Fruit fly (Drosophila melanogaster): ENCODE measurements around the gene Sema5c.

Gene Sema5c

dm6 chr3L:12049597-12050311 is 31.9 kb downstream of the Sema5c start:
- no peak for TF ChIP-seq CG9948 (tag; optimal IDR thresholded peaks at IDR 0.05)
- TF ChIP-seq EcR (GFP tag; optimal IDR thresholded peaks at IDR 0.05) = no peak
- TF ChIP-seq CG15710 (tag; optimal IDR thresholded peaks at IDR 0.05) = no peak
- TF ChIP-seq CG12605 (GFP tag; IDR thresholded peaks at IDR 0.05) = no peak
- TF ChIP-seq CG13204 (GFP tag; optimal IDR thresholded peaks at IDR 0.05) = no peak

DNA sequence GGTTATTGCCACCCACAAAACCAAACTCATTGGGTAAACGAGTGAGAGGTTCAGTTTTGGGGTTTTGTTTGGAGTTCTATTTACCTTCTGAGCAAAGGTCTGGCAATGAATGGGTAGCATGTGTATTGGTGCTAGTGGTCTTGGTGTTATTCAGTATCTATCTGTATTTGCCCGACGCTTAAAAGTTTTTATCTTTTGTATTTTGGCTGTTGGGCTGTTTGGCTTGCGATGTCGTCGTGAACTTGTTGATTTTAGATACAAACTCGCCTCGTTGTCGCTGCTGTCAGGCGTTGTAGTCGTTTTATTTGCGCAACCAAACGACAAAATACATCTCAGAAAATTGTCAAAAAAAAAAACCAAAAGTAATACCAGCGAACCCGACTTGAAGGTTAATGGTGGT is 36.2 kb downstream of the Sema5c start:
- no peak for TF ChIP-seq rn (GFP tag; IDR thresholded peaks at IDR 0.05)
- no peak for TF ChIP-seq CG13204 (GFP tag; optimal IDR thresholded peaks at IDR 0.05)
- no peak for TF ChIP-seq CG8301 (tag; optimal IDR thresholded peaks at IDR 0.05)
- TF ChIP-seq CG14655 (GFP tag; optimal IDR thresholded peaks at IDR 0.05) = no peak
- no peak for TF ChIP-seq CG15710 (tag; optimal IDR thresholded peaks at IDR 0.05)
- no peak for TF ChIP-seq CG12605 (GFP tag; IDR thresholded peaks at IDR 0.05)
- no peak for TF ChIP-seq CG10348 (GFP tag; IDR thresholded peaks at IDR 0.05)
- TF ChIP-seq Ets98B (GFP tag; IDR thresholded peaks at IDR 0.05) = no peak
- TF ChIP-seq CG34367 (tag; optimal IDR thresholded peaks at IDR 0.05) = no peak
- TF ChIP-seq CG8159 (tag; optimal IDR thresholded peaks at IDR 0.05) = no peak
- no peak for TF ChIP-seq CG32121 (GFP tag; IDR thresholded peaks at IDR 0.05)
- no peak for TF ChIP-seq gl (tag; optimal IDR thresholded peaks at IDR 0.05)
- TF ChIP-seq Pif1A (GFP tag; optimal IDR thresholded peaks at IDR 0.05) = no peak
- TF ChIP-seq fd96Ca (GFP tag; IDR thresholded peaks at IDR 0.05) = no peak
- no peak for TF ChIP-seq CG4496 (GFP tag; IDR thresholded peaks at IDR 0.05)

DNA sequence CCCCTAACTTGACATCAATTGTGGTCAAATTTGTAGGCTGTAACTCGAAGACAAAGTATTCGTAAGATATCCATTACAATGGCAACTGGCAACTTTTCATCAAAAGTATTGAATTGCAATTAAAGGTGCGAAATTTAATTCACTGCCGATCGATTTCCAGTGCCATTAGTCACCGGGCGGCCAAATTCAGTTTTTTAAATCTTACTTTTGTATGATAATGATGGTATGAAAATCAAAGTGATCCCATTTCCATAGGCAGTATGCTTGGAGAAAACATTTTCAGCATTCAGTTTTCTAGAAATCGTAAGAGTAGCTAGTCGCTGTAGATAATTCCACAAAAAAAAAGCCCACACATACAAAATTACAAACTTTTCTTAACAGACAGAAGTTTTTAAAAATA is 37.4 kb downstream of the Sema5c start, which contains the start of gene CG43638:
CG43638 (plus strand) TSS at position 301 of the 400 bp plus-strand sequence.
- TF ChIP-seq gl (tag; optimal IDR thresholded peaks at IDR 0.05) (no peak), Pif1A (GFP tag; optimal IDR thresholded peaks at IDR 0.05) (no peak), Ets98B (GFP tag; IDR thresholded peaks at IDR 0.05) (no peak), CG17806 (tag; optimal IDR thresholded peaks at IDR 0.05) (no peak), EcR (GFP tag; optimal IDR thresholded peaks at IDR 0.05) (no peak), CG15710 (tag; optimal IDR thresholded peaks at IDR 0.05) (no peak), CG13204 (GFP tag; optimal IDR thresholded peaks at IDR 0.05) (no peak), CG32121 (GFP tag; IDR thresholded peaks at IDR 0.05) (no peak), CG34367 (tag; optimal IDR thresholded peaks at IDR 0.05) (no peak), Snoo (tag; optimal IDR thresholded peaks at IDR 0.05) (no peak), CG9948 (tag; optimal IDR thresholded peaks at IDR 0.05) (no peak), D1 (tag; optimal IDR thresholded peaks at IDR 0.05) (no peak), CG10348 (GFP tag; IDR thresholded peaks at IDR 0.05) (no peak), fd96Ca (GFP tag; IDR thresholded peaks at IDR 0.05) (no peak), CG8159 (tag; optimal IDR thresholded peaks at IDR 0.05) (no peak), CG4496 (GFP tag; IDR thresholded peaks at IDR 0.05) (no peak), rn (GFP tag; IDR thresholded peaks at IDR 0.05) (no peak), Pif1B (GFP tag; optimal IDR thresholded peaks at IDR 0.05) (no peak), CG14655 (GFP tag; optimal IDR thresholded peaks at IDR 0.05) (no peak), CG8301 (tag; optimal IDR thresholded peaks at IDR 0.05) (no peak)

DNA sequence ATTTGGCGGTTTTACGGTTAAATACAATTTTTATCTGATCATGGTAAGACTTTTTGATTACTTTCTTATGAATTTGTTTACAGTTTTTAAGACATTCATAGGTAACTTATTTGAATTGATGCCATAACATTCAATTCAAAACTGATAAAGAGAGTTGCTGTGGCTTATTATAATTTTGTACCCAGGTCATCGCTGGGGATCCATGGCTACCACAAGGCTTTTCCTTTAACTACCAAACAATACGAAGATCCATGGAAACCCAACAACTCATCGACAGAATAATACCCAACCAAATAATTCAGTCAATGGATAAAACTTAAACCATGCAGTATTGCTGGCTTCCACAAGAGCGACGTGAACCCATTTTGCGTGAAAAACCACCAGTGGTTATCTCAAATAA is 39.5 kb downstream of the Sema5c start, which contains the start of gene CG6793:
CG6793 (plus strand) TSS at position 301 of the 400 bp plus-strand sequence.
- TF ChIP-seq CG8159 (tag; optimal IDR thresholded peaks at IDR 0.05) (no peak), CG13204 (GFP tag; optimal IDR thresholded peaks at IDR 0.05) (no peak), CG15710 (tag; optimal IDR thresholded peaks at IDR 0.05) (no peak), Ets98B (GFP tag; IDR thresholded peaks at IDR 0.05) (no peak), CG14655 (GFP tag; optimal IDR thresholded peaks at IDR 0.05) (no peak), CG4496 (GFP tag; IDR thresholded peaks at IDR 0.05) (no peak), CG10348 (GFP tag; IDR thresholded peaks at IDR 0.05) (no peak), CG9948 (tag; optimal IDR thresholded peaks at IDR 0.05) (no peak), D1 (tag; optimal IDR thresholded peaks at IDR 0.05) (no peak), CG8301 (tag; optimal IDR thresholded peaks at IDR 0.05) (no peak), EcR (GFP tag; optimal IDR thresholded peaks at IDR 0.05) (no peak), CG17806 (tag; optimal IDR thresholded peaks at IDR 0.05) (no peak), CG34367 (tag; optimal IDR thresholded peaks at IDR 0.05) (no peak), Pif1B (GFP tag; optimal IDR thresholded peaks at IDR 0.05) (no peak), Snoo (tag; optimal IDR thresholded peaks at IDR 0.05) (no peak), Pif1A (GFP tag; optimal IDR thresholded peaks at IDR 0.05) (no peak), rn (GFP tag; IDR thresholded peaks at IDR 0.05) (no peak)

- TF ChIP-seq CG14655 (GFP tag; optimal IDR thresholded peaks at IDR 0.05) (peak; percentile 22), CG8159 (tag; optimal IDR thresholded peaks at IDR 0.05) (peak; percentile 15), fd96Ca (GFP tag; IDR thresholded peaks at IDR 0.05) (peak; percentile 18; the same call in 1 of the 3 replicates), rn (GFP tag; IDR thresholded peaks at IDR 0.05) (no peak), CG13204 (GFP tag; optimal IDR thresholded peaks at IDR 0.05) (peak; percentile 71), EcR (GFP tag; optimal IDR thresholded peaks at IDR 0.05) (peak; percentile 96), CG32121 (GFP tag; IDR thresholded peaks at IDR 0.05) (0 out of 2 replicates have a peak, but pooled peaks have one; percentile 33), Pif1B (GFP tag; optimal IDR thresholded peaks at IDR 0.05) (no peak), Pif1A (GFP tag; optimal IDR thresholded peaks at IDR 0.05) (peak; percentile 28), D1 (tag; optimal IDR thresholded peaks at IDR 0.05) (no peak), gl (tag; optimal IDR thresholded peaks at IDR 0.05) (peak; percentile 58)
Observed at dm6 chr3L:12040313-12040924, 41.2 kb downstream of the Sema5c start.

DNA sequence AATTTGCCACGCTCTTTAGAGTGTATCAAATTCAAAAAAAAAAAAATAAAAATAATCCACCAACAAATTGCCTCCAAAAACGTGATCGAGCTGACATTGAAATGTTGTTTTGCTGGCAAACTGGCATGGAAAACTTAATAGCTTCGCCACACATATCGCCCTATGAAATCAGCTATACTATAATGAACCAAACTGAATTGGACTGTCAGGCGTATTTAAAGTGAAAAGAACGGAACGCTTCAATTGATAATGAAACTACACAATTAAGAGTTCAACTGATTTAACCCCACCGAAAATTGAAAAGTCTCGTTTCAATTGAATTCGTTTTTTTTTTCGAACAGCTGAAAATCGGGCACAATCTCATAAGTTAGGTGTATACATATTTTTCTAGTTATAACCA is 42.5 kb downstream of the Sema5c start:
- TF ChIP-seq EcR (GFP tag; optimal IDR thresholded peaks at IDR 0.05) = no peak
- TF ChIP-seq Snoo (tag; optimal IDR thresholded peaks at IDR 0.05) = no peak
- no peak for TF ChIP-seq CG34367 (tag; optimal IDR thresholded peaks at IDR 0.05)
- no peak for TF ChIP-seq Ets98B (GFP tag; IDR thresholded peaks at IDR 0.05)
- TF ChIP-seq CG4496 (GFP tag; IDR thresholded peaks at IDR 0.05) = no peak
- TF ChIP-seq D1 (tag; optimal IDR thresholded peaks at IDR 0.05) = no peak
- TF ChIP-seq CG8301 (tag; optimal IDR thresholded peaks at IDR 0.05) = no peak
- TF ChIP-seq Pif1A (GFP tag; optimal IDR thresholded peaks at IDR 0.05) = no peak
- TF ChIP-seq CG32121 (GFP tag; IDR thresholded peaks at IDR 0.05) = no peak
